Worm (Caenorhabditis elegans): ENCODE results near the gene dis-3.
A peak's percentile ranks its signal among the peaks of the same experiment; 100 is the strongest.

dis-3 gene

ce11 chrIV:10096881-10097280 is at the start of gene dis-3:
dis-3 (plus strand) TSS chrIV:10097202.
- no peak for TF ChIP-seq egl-27 (tag; optimal IDR thresholded peaks at IDR 0.05)
- TF ChIP-seq efl-1 (optimal IDR thresholded peaks at IDR 0.05) = peak; percentile 16 to 36
- TF ChIP-seq efl-1 (GFP tag; optimal IDR thresholded peaks at IDR 0.05 in 1 of 2) = peak in 1 of 2 experiments; percentile 57
- peak in 1 of 2 experiments; percentile 45 for TF ChIP-seq lin-35 (GFP tag; optimal IDR thresholded peaks at IDR 0.05)
- TF ChIP-seq tbx-2 (tag; optimal IDR thresholded peaks at IDR 0.05) = no peak
- peak in 1 of 3 experiments; percentile 26 for TF ChIP-seq dpl-1 (GFP tag; optimal IDR thresholded peaks at IDR 0.05)
- no peak for TF ChIP-seq nhr-11 (tag; optimal IDR thresholded peaks at IDR 0.05)
- peak; percentile 1 for TF ChIP-seq rnt-1 (tag; optimal IDR thresholded peaks at IDR 0.05)
- no peak for TF ChIP-seq fkh-8 (tag; optimal IDR thresholded peaks at IDR 0.05)
- no peak for TF ChIP-seq fkh-10 (GFP tag; optimal IDR thresholded peaks at IDR 0.05)
- peak; percentile 22 for TF ChIP-seq blmp-1 (tag; optimal IDR thresholded peaks at IDR 0.05)
- TF ChIP-seq ztf-4 (tag; optimal IDR thresholded peaks at IDR 0.05) = no peak
- no peak for TF ChIP-seq alr-1 (tag; optimal IDR thresholded peaks at IDR 0.05; ENCODE audit: borderline replicate concordance)

ce11 chrIV:10048268-10048667 is 48.7 kb upstream of the dis-3 start:
- TF ChIP-seq rnt-1 (tag; optimal IDR thresholded peaks at IDR 0.05) (peak; percentile 25), efl-1 (optimal IDR thresholded peaks at IDR 0.05) (no peak), efl-1 (GFP tag; optimal IDR thresholded peaks at IDR 0.05 in 1 of 2) (peak in 1 of 2 experiments; percentile 59), blmp-1 (tag; optimal IDR thresholded peaks at IDR 0.05) (peak; percentile 18), lin-14 (GFP tag; optimal IDR thresholded peaks at IDR 0.05) (peak; percentile 72), ceh-8 (GFP tag; optimal IDR thresholded peaks at IDR 0.05) (no peak), lin-13 (GFP tag; optimal IDR thresholded peaks at IDR 0.05) (no peak)

DNA sequence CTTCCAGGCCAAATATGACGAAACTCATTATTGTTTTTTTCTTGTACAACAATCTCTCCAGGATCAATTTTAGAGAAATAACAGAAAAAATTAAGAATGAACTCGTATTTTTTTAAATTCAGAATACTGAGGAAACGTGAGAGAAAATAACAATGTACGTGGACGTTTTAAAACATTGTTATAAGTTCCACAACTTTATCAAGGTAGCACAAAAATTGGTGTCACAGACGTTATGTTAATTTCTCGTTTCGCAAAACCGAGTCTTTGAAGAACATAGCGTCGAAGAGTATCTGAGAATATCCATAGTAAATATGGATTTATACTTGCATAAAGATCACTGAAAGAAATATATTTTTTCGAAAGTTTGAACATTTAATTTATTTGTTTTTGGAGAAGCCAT is 45.9 kb upstream of the dis-3 start, which contains the start of gene T04B2.8:
Gene T04B2.8 (minus strand): TSS at position 101 of the 400 bp plus-strand sequence.
- TF ChIP-seq mep-1 (tag; optimal IDR thresholded peaks at IDR 0.05) (no peak), mdl-1 (tag; optimal IDR thresholded peaks at IDR 0.05) (no peak), aha-1 (tag; optimal IDR thresholded peaks at IDR 0.05) (no peak), lin-14 (GFP tag; optimal IDR thresholded peaks at IDR 0.05) (no peak), alr-1 (tag; optimal IDR thresholded peaks at IDR 0.05; ENCODE audit: borderline replicate concordance) (no peak), sptf-1 (tag; optimal IDR thresholded peaks at IDR 0.05) (no peak), ces-1 (GFP tag; optimal IDR thresholded peaks at IDR 0.05) (no peak), fkh-10 (GFP tag; optimal IDR thresholded peaks at IDR 0.05) (no peak), unc-98 (GFP tag; IDR thresholded peaks at IDR 0.05) (no peak), hlh-4 (tag; optimal IDR thresholded peaks at IDR 0.05) (no peak), elt-3 (tag; optimal IDR thresholded peaks at IDR 0.05) (no peak), lsy-2 (tag; optimal IDR thresholded peaks at IDR 0.05) (no peak)

ce11 chrIV:10053550-10053949 is 43.5 kb upstream of the dis-3 start, which contains the start of gene srv-12:
srv-12 (minus strand) TSS chrIV:10053650.
- no peak for TF ChIP-seq aha-1 (tag; optimal IDR thresholded peaks at IDR 0.05)
- TF ChIP-seq xbp-1 (tag; optimal IDR thresholded peaks at IDR 0.05) = no peak
- no peak for TF ChIP-seq tbx-2 (tag; optimal IDR thresholded peaks at IDR 0.05)
- TF ChIP-seq pqm-1 (tag; optimal IDR thresholded peaks at IDR 0.05) = no peak
- no peak for TF ChIP-seq mef-2 (tag; optimal IDR thresholded peaks at IDR 0.05)
- TF ChIP-seq nhr-71 (tag; optimal IDR thresholded peaks at IDR 0.05) = no peak

ce11 chrIV:10056138-10056537 is 40.9 kb upstream of the dis-3 start, which contains the start of gene T04B2.7:
T04B2.7 (minus strand) TSS chrIV:10056238.
- TF ChIP-seq ceh-8 (GFP tag; optimal IDR thresholded peaks at IDR 0.05) (no peak), snu-23 (GFP tag; optimal IDR thresholded peaks at IDR 0.05) (no peak), lsy-2 (tag; optimal IDR thresholded peaks at IDR 0.05) (no peak), mdl-1 (tag; optimal IDR thresholded peaks at IDR 0.05) (no peak)

DNA sequence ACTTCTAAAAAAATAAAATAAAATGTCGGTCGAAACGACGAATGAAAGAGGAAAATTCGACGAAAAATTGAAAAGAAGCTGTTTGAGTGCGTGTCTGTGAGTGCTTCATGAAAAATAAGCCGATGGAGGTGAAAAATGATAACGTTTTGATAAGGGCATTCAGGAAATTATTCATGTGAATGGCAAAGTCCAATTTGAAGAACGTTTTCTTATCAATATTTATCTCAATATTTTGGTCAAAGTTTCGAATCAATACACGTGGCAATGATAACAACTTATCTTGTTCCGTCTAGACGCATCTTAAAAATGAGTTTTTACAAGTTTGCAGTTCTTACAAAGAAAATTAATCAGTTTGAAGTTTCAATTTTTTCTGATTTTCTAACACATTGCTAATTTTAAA is 37.8 kb upstream of the dis-3 start:
- TF ChIP-seq tlp-1 (tag; optimal IDR thresholded peaks at IDR 0.05) (peak; percentile 70), nhr-90 (tag; optimal IDR thresholded peaks at IDR 0.05; ENCODE audit: poor library complexity) (peak; percentile 3), nhr-20 (tag; optimal IDR thresholded peaks at IDR 0.05) (peak; percentile 10), nhr-71 (tag; optimal IDR thresholded peaks at IDR 0.05) (peak; percentile 31), zag-1 (tag; optimal IDR thresholded peaks at IDR 0.05) (no peak), sptf-1 (tag; optimal IDR thresholded peaks at IDR 0.05) (no peak), elt-2 (tag; optimal IDR thresholded peaks at IDR 0.05) (peak; percentile 98), efl-1 (optimal IDR thresholded peaks at IDR 0.05) (no peak), efl-1 (GFP tag; optimal IDR thresholded peaks at IDR 0.05 in 1 of 2) (peak in 1 of 2 experiments; percentile 38)
